Fruit fly (Drosophila melanogaster) S2 (cell line): ENCODE results near the gene rst.

ENCODE experiments used
- CG8478 ChIP-seq: fragments of >200 bp; optimal IDR thresholded peaks from 2 replicates; lab custom pipeline; 2018
- CTCF ChIP-seq, 2 experiments: fragments of >200 bp; optimal IDR thresholded peaks; 2 replicates each; lab custom pipeline; 2018

- TF ChIP-seq CTCF (optimal IDR thresholded peaks at IDR 0.05; lab: Kevin White, UChicago) (no peak), CG8478 (lab: Kevin White, UChicago) (no peak)
Measured at dm6 chrX:2951637-2952036, 22.0 kb downstream of the rst start.
